Fruit fly (Drosophila melanogaster): ENCODE results near the gene CG45012.

CG45012 gene

dm6 chr2L:11808702-11809583 is 25.5 kb upstream of the CG45012 start, which contains the start of gene crol (continued):
- TF ChIP-seq CG31627 (GFP tag; optimal IDR thresholded peaks at IDR 0.05) = no peak
- TF ChIP-seq Sox14 (GFP tag; optimal IDR thresholded peaks at IDR 0.05) = peak; percentile 8
- no peak for TF ChIP-seq dac (GFP tag; optimal IDR thresholded peaks at IDR 0.05)
- TF ChIP-seq Sox15 (GFP tag; optimal IDR thresholded peaks at IDR 0.05) = no peak
- TF ChIP-seq CG9139 (GFP tag; optimal IDR thresholded peaks at IDR 0.05) = peak; percentile 29

- TF ChIP-seq Lpt (GFP tag; optimal IDR thresholded peaks at IDR 0.05) (no peak), CG7368 (GFP tag; optimal IDR thresholded peaks at IDR 0.05) (no peak), vri (GFP tag; optimal IDR thresholded peaks at IDR 0.05) (no peak), cyc (GFP tag; optimal IDR thresholded peaks at IDR 0.05) (no peak), CG4318 (GFP tag; optimal IDR thresholded peaks at IDR 0.05) (no peak), esn (GFP tag; optimal IDR thresholded peaks at IDR 0.05) (no peak), CG11294 (GFP tag; IDR thresholded peaks at IDR 0.05) (no peak), dac (GFP tag; optimal IDR thresholded peaks at IDR 0.05) (no peak), Sox15 (GFP tag; optimal IDR thresholded peaks at IDR 0.05) (no peak), fd59A (GFP tag; optimal IDR thresholded peaks at IDR 0.05) (no peak), CG11902 (GFP tag; optimal IDR thresholded peaks at IDR 0.05) (no peak), CG31627 (GFP tag; optimal IDR thresholded peaks at IDR 0.05) (no peak), CG8632 (GFP tag; optimal IDR thresholded peaks at IDR 0.05) (no peak), Sox102F (GFP tag; optimal IDR thresholded peaks at IDR 0.05) (no peak), Hr4 (GFP tag; optimal IDR thresholded peaks at IDR 0.05) (no peak), Smox (GFP tag; optimal IDR thresholded peaks at IDR 0.05) (no peak)
These were observed 24.6 kb upstream of the CG45012 start for dm6 chr2L:11809823-11810222.

- TF ChIP-seq Hr4 (GFP tag; optimal IDR thresholded peaks at IDR 0.05) (peak; percentile 12), CG6163 (GFP tag; IDR thresholded peaks at IDR 0.05) (no peak), dsx (GFP tag; optimal IDR thresholded peaks at IDR 0.05; ENCODE audit: poor library complexity, severe bottlenecking) (no peak), Eip78C (GFP tag) (peak; percentile 82), net (GFP tag; optimal IDR thresholded peaks at IDR 0.05) (no peak), CG34406 (GFP tag; optimal IDR thresholded peaks at IDR 0.05) (no peak), Sox14 (GFP tag; optimal IDR thresholded peaks at IDR 0.05) (no peak), CG32006 (GFP tag; optimal IDR thresholded peaks at IDR 0.05) (peak; percentile 40)
These were observed 21.4 kb upstream of the CG45012 start for dm6 chr2L:11812781-11813664.

- TF ChIP-seq CG31627 (GFP tag; optimal IDR thresholded peaks at IDR 0.05) = no peak
- TF ChIP-seq Hr4 (GFP tag; optimal IDR thresholded peaks at IDR 0.05) = peak; percentile 5
- TF ChIP-seq svp (GFP tag) = peak; percentile 45
- TF ChIP-seq Eip78C (GFP tag) = peak; percentile 71
These were observed 20.7 kb upstream of the CG45012 start, which contains the start of gene CycY for dm6 chr2L:11813665-11814087. CycY (minus strand) TSS chr2L:11813780.

- TF ChIP-seq acj6 (GFP tag; optimal IDR thresholded peaks at IDR 0.05) (peak; percentile 50), Ets96B (tag; optimal IDR thresholded peaks at IDR 0.05) (peak; percentile 47), CG4318 (GFP tag; optimal IDR thresholded peaks at IDR 0.05) (peak; percentile 46), CG6808 (GFP tag; optimal IDR thresholded peaks at IDR 0.05) (peak; percentile 75), svp (GFP tag) (peak; percentile 13), fkh (GFP tag; optimal IDR thresholded peaks at IDR 0.05) (peak; percentile 89), CG8119 (GFP tag; IDR thresholded peaks at IDR 0.05) (peak; percentile 27; the same call in 1 of the 3 replicates), Hr4 (GFP tag; optimal IDR thresholded peaks at IDR 0.05) (no peak), salr (GFP tag; optimal IDR thresholded peaks at IDR 0.05) (peak; percentile 40 to 58), esn (GFP tag; optimal IDR thresholded peaks at IDR 0.05) (peak; percentile 53), cyc (GFP tag; optimal IDR thresholded peaks at IDR 0.05) (peak; percentile 59), CG3919 (GFP tag; optimal IDR thresholded peaks at IDR 0.05) (peak; percentile 88), CG7368 (GFP tag; optimal IDR thresholded peaks at IDR 0.05) (peak; percentile 79), CG34406 (GFP tag; optimal IDR thresholded peaks at IDR 0.05) (peak; percentile 46), Sox102F (GFP tag; optimal IDR thresholded peaks at IDR 0.05) (no peak), Ets21C (GFP tag; optimal IDR thresholded peaks at IDR 0.05) (no peak), net (GFP tag; optimal IDR thresholded peaks at IDR 0.05) (peak; percentile 59), CG11294 (GFP tag; IDR thresholded peaks at IDR 0.05) (peak; percentile 55), Eip78C (GFP tag) (peak; percentile 94), CG10669 (GFP tag; optimal IDR thresholded peaks at IDR 0.05) (peak; percentile 77), vri (GFP tag; optimal IDR thresholded peaks at IDR 0.05) (peak; percentile 17), CG6854 (GFP tag; optimal IDR thresholded peaks at IDR 0.05) (peak; percentile 81), Eip93F (GFP tag; optimal IDR thresholded peaks at IDR 0.05) (no peak), CG10631 (GFP tag; optimal IDR thresholded peaks at IDR 0.05) (peak; percentile 3), CG6792 (GFP tag; optimal IDR thresholded peaks at IDR 0.05) (peak; percentile 52)
These were observed 18.0 kb upstream of the CG45012 start for dm6 chr2L:11816376-11816775.
